Fruit fly (Drosophila melanogaster) whole organism, embryonic: ENCODE results near the gene CG31549.

Experiments used
- Atf3 ChIP-seq: fragments of 200-800 bp; sonication (Bioruptor generic); optimal IDR thresholded peaks from 3 replicates; lab custom pipeline; 2016; ENCODE audit warnings: missing biosample characterization, missing genetic modification characterization
- CG10147 ChIP-seq: fragments of 200-800 bp; sonication (Bioruptor generic); optimal IDR thresholded peaks from 2 replicates; lab custom pipeline; 2019; ENCODE audit warnings: missing biosample characterization, mild to moderate bottlenecking, missing genetic modification characterization, moderate library complexity
- CG10543 ChIP-seq: fragments of 200-800 bp; sonication (Bioruptor generic); optimal IDR thresholded peaks from 3 replicates; lab custom pipeline; 2017; ENCODE audit warnings: missing biosample characterization, mild to moderate bottlenecking, missing genetic modification characterization, moderate library complexity
- CG10654 ChIP-seq: fragments of 200-800 bp; sonication (Bioruptor generic); optimal IDR thresholded peaks from 2 replicates; lab custom pipeline; 2016; ENCODE audit warnings: missing biosample characterization, missing genetic modification characterization
- CG12155 ChIP-seq: fragments of 200-800 bp; sonication (Bioruptor generic); optimal IDR thresholded peaks from 3 replicates; lab custom pipeline; 2016; ENCODE audit warnings: missing biosample characterization, missing genetic modification characterization
- CG12236 ChIP-seq: fragments of 200-800 bp; sonication (Bioruptor generic); optimal IDR thresholded peaks from 2 replicates; lab custom pipeline; 2016; ENCODE audit warnings: missing biosample characterization, missing genetic modification characterization
- CG12744 ChIP-seq: fragments of 200-800 bp; sonication (Bioruptor generic); optimal IDR thresholded peaks from 2 replicates; lab custom pipeline; 2016; ENCODE audit warnings: missing biosample characterization, missing genetic modification characterization
- CG14860 ChIP-seq: fragments of 200-800 bp; sonication (Bioruptor generic); IDR thresholded peaks from 3 replicates; pipeline ENCODE4 v1.3.6; 2022; ENCODE audit warnings: missing biosample characterization, missing genetic modification characterization; ENCODE audit not compliant: partially characterized antibody
- CG16863 ChIP-seq: fragments of 200-800 bp; sonication (Bioruptor generic); optimal IDR thresholded peaks from 3 replicates; lab custom pipeline; 2016; ENCODE audit warnings: missing biosample characterization, missing genetic modification characterization
- CG17359 ChIP-seq: fragments of 200-800 bp; sonication (Bioruptor generic); optimal IDR thresholded peaks from 3 replicates; lab custom pipeline; 2018; ENCODE audit warnings: missing biosample characterization, mild to moderate bottlenecking, missing genetic modification characterization, moderate library complexity
- CG2712 ChIP-seq: fragments of 200-800 bp; optimal IDR thresholded peaks from 3 replicates; lab custom pipeline; 2019; ENCODE audit warnings: missing biosample characterization, mild to moderate bottlenecking, missing genetic modification characterization, moderate library complexity
- CG31441 ChIP-seq: fragments of 200-800 bp; sonication (Bioruptor generic); IDR thresholded peaks from 2 replicates; pipeline ENCODE4 v1.3.6; 2022; ENCODE audit warnings: missing biosample characterization, missing genetic modification characterization
- CG34224 ChIP-seq: fragments of 200-800 bp; sonication (Bioruptor generic); IDR thresholded peaks from 3 replicates; pipeline ENCODE4 v1.3.6; 2022; ENCODE audit warnings: missing biosample characterization, missing genetic modification characterization; ENCODE audit not compliant: partially characterized antibody
- CG43689 ChIP-seq: fragments of 200-800 bp; sonication (Bioruptor generic); IDR thresholded peaks from 2 replicates; pipeline ENCODE4 v1.3.6; 2022; ENCODE audit warnings: missing biosample characterization, missing genetic modification characterization
- CG6765 ChIP-seq: fragments of 200-800 bp; sonication (Bioruptor generic); optimal IDR thresholded peaks from 3 replicates; lab custom pipeline; 2017; ENCODE audit warnings: missing biosample characterization, mild to moderate bottlenecking, missing genetic modification characterization
- CG6854 ChIP-seq: fragments of 200-800 bp; sonication (Bioruptor generic); optimal IDR thresholded peaks from 3 replicates; lab custom pipeline; 2017; ENCODE audit warnings: missing biosample characterization, mild to moderate bottlenecking, missing genetic modification characterization
- CG8944 ChIP-seq: fragments of 200-800 bp; sonication (Bioruptor generic); optimal IDR thresholded peaks from 3 replicates; lab custom pipeline; 2016; ENCODE audit warnings: missing biosample characterization, missing genetic modification characterization
- CG9215 ChIP-seq: fragments of 200-800 bp; sonication (Bioruptor generic); IDR thresholded peaks from 2 replicates; pipeline ENCODE4 v1.3.6; 2022; ENCODE audit warnings: missing biosample characterization, missing genetic modification characterization
- ERR ChIP-seq: fragments of 200-800 bp; sonication (Bioruptor generic); optimal IDR thresholded peaks from 2 replicates; lab custom pipeline; 2016; ENCODE audit warnings: missing biosample characterization, missing genetic modification characterization
- HLH4C ChIP-seq: fragments of 200-800 bp; sonication (Bioruptor generic); IDR thresholded peaks from 3 replicates; pipeline ENCODE4 v1.3.6; 2022; ENCODE audit warnings: missing biosample characterization, missing genetic modification characterization; ENCODE audit not compliant: partially characterized antibody
- Hand ChIP-seq: fragments of 200-800 bp; sonication (Bioruptor generic); optimal IDR thresholded peaks from 2 replicates; lab custom pipeline; 2017; ENCODE audit warnings: mild to moderate bottlenecking, missing biosample characterization, missing genetic modification reagents, missing genetic modification characterization
- MESR4 ChIP-seq: fragments of 200-800 bp; sonication (Bioruptor generic); optimal IDR thresholded peaks from 2 replicates; lab custom pipeline; 2018; ENCODE audit warnings: missing biosample characterization, mild to moderate bottlenecking, missing genetic modification characterization, moderate library complexity
- Max ChIP-seq: fragments of 200-800 bp; sonication (Bioruptor generic); optimal IDR thresholded peaks from 2 replicates; lab custom pipeline; 2016; ENCODE audit warnings: missing biosample characterization, mild to moderate bottlenecking, missing genetic modification characterization
- Scr ChIP-seq: fragments of 200-800 bp; sonication (Bioruptor generic); IDR thresholded peaks from 2 replicates; pipeline ENCODE4 v1.3.6; 2022; ENCODE audit warnings: missing biosample characterization, missing genetic modification characterization; ENCODE audit not compliant: partially characterized antibody
- Spps ChIP-seq: fragments of 200-800 bp; sonication (Bioruptor generic); optimal IDR thresholded peaks from 2 replicates; lab custom pipeline; 2018; ENCODE audit warnings: missing biosample characterization, mild to moderate bottlenecking, missing genetic modification characterization
- Sry-δ ChIP-seq: fragments of 200-800 bp; sonication (Bioruptor generic); optimal IDR thresholded peaks from 2 replicates; lab custom pipeline; 2016; ENCODE audit warnings: missing biosample characterization, missing genetic modification characterization
- TFAM ChIP-seq: fragments of 200-800 bp; sonication (Bioruptor generic); optimal IDR thresholded peaks from 2 replicates; lab custom pipeline; 2017; ENCODE audit warnings: missing biosample characterization, missing genetic modification characterization, inconsistent platforms
- Vsx1 ChIP-seq: fragments of 200-800 bp; sonication (Bioruptor generic); optimal IDR thresholded peaks from 2 replicates; lab custom pipeline; 2017; ENCODE audit warnings: missing biosample characterization, mild to moderate bottlenecking, missing genetic modification characterization, missing genetic modification reagents
- YL-1 ChIP-seq: fragments of 200-800 bp; sonication (Bioruptor generic); optimal IDR thresholded peaks from 3 replicates; lab custom pipeline; 2017; ENCODE audit warnings: missing biosample characterization, mild to moderate bottlenecking, missing genetic modification characterization
- bowl ChIP-seq: fragments of 200-800 bp; sonication (Bioruptor generic); IDR thresholded peaks from 2 replicates; pipeline ENCODE4 v1.3.6; 2022; ENCODE audit warnings: missing biosample characterization, missing genetic modification characterization
- cas ChIP-seq: fragments of 200-800 bp; sonication (Bioruptor generic); IDR thresholded peaks from 2 replicates; pipeline ENCODE4 v1.3.6; 2022; ENCODE audit warnings: missing biosample characterization, missing genetic modification characterization
- crp ChIP-seq, 2 experiments: fragments of 200-800 bp; sonication (Bioruptor generic); optimal IDR thresholded peaks; 2 replicates in 1 of 2; 3 replicates in 1 of 2; lab custom pipeline; 2017; ENCODE audit warnings: missing biosample characterization in 2 of 2, missing genetic modification characterization in 2 of 2, mild to moderate bottlenecking in 1 of 2, moderate library complexity in 1 of 2
- dan ChIP-seq: fragments of 200-800 bp; sonication (Bioruptor generic); IDR thresholded peaks from 2 replicates; pipeline ENCODE4 v1.3.6; 2022; ENCODE audit warnings: missing biosample characterization, missing genetic modification characterization
- disco-r ChIP-seq: fragments of 200-800 bp; sonication (Bioruptor generic); optimal IDR thresholded peaks from 2 replicates; lab custom pipeline; 2016; ENCODE audit warnings: missing biosample characterization, missing genetic modification characterization
- gsb-n ChIP-seq: fragments of 200-800 bp; sonication (Bioruptor generic); optimal IDR thresholded peaks from 3 replicates; lab custom pipeline; 2018; ENCODE audit warnings: missing biosample characterization, mild to moderate bottlenecking, missing genetic modification characterization
- ham ChIP-seq: fragments of 200-800 bp; sonication (Bioruptor generic); IDR thresholded peaks from 2 replicates; pipeline ENCODE4 v1.3.6; 2022; ENCODE audit warnings: missing biosample characterization, missing genetic modification characterization
- hth ChIP-seq: fragments of >200 bp; optimal IDR thresholded peaks from 2 replicates; lab custom pipeline; 2017; ENCODE audit warnings: inconsistent platforms
- inv ChIP-seq: fragments of 200-800 bp; sonication (Bioruptor generic); IDR thresholded peaks from 2 replicates; pipeline ENCODE4 v1.3.6; 2022; ENCODE audit warnings: missing biosample characterization, missing genetic modification characterization; ENCODE audit not compliant: partially characterized antibody
- ken ChIP-seq: fragments of 200-800 bp; sonication (Bioruptor generic); IDR thresholded peaks from 3 replicates; pipeline ENCODE4 v1.3.6; 2022; ENCODE audit warnings: missing biosample characterization, missing genetic modification characterization
- knrl ChIP-seq: fragments of 200-800 bp; sonication (Bioruptor generic); IDR thresholded peaks from 3 replicates; pipeline ENCODE4 v1.3.6; 2022; ENCODE audit warnings: missing biosample characterization, missing genetic modification characterization; ENCODE audit not compliant: partially characterized antibody
- nmo ChIP-seq: fragments of 200-800 bp; sonication (Bioruptor generic); optimal IDR thresholded peaks from 2 replicates; lab custom pipeline; 2018; ENCODE audit warnings: missing biosample characterization, mild to moderate bottlenecking, missing genetic modification characterization, moderate library complexity
- pum ChIP-seq: fragments of 200-800 bp; sonication (Bioruptor generic); optimal IDR thresholded peaks from 2 replicates; lab custom pipeline; 2016; ENCODE audit warnings: missing biosample characterization, missing genetic modification characterization
- run ChIP-seq: fragments of 200-800 bp; sonication (Bioruptor generic); optimal IDR thresholded peaks from 3 replicates; lab custom pipeline; 2018; ENCODE audit warnings: missing biosample characterization, mild to moderate bottlenecking, missing genetic modification characterization
- sima ChIP-seq: fragments of 200-800 bp; sonication (Bioruptor generic); optimal IDR thresholded peaks from 2 replicates; lab custom pipeline; 2016; ENCODE audit warnings: missing biosample characterization, missing genetic modification characterization
- sisA ChIP-seq: fragments of 200-800 bp; sonication (Bioruptor generic); IDR thresholded peaks from 2 replicates; pipeline ENCODE4 v1.3.6; 2022; ENCODE audit warnings: missing biosample characterization, missing genetic modification characterization
- slou ChIP-seq: fragments of 200-800 bp; sonication (Bioruptor generic); optimal IDR thresholded peaks from 3 replicates; lab custom pipeline; 2016; ENCODE audit warnings: missing biosample characterization, missing genetic modification characterization
- sug ChIP-seq: fragments of 200-800 bp; optimal IDR thresholded peaks from 2 replicates; lab custom pipeline; 2019; ENCODE audit warnings: missing biosample characterization, mild to moderate bottlenecking, missing genetic modification characterization, moderate library complexity
- toy ChIP-seq: fragments of 200-800 bp; sonication (Bioruptor generic); IDR thresholded peaks from 2 replicates; pipeline ENCODE4 v1.3.6; 2022; ENCODE audit warnings: missing biosample characterization, missing genetic modification characterization
- trh ChIP-seq: fragments of 200-800 bp; sonication (Bioruptor generic); optimal IDR thresholded peaks from 2 replicates; lab custom pipeline; 2016; ENCODE audit warnings: missing biosample characterization, missing genetic modification characterization
- tx ChIP-seq: fragments of 200-800 bp; sonication (Bioruptor generic); optimal IDR thresholded peaks from 2 replicates; lab custom pipeline; 2016; ENCODE audit warnings: missing biosample characterization, missing genetic modification characterization
- z ChIP-seq: fragments of 200-800 bp; sonication (Bioruptor generic); IDR thresholded peaks from 3 replicates; pipeline ENCODE4 v1.3.6; 2022; ENCODE audit warnings: missing biosample characterization, missing genetic modification characterization

CG31549 gene

dm6 chr3R:5587863-5588519 is 44.0 kb upstream of the CG31549 start, which contains the start of gene CG2926 (continued):
- TF ChIP-seq YL-1: peak; percentile 86
- TF ChIP-seq Max: no peak
- no peak for TF ChIP-seq CG17359 (tag; lab: Kevin White, UChicago)
- no peak for TF ChIP-seq hth
- TF ChIP-seq CG9215 (GFP tag; lab: Robert Waterston, UW): no peak
- no peak for TF ChIP-seq CG31441 (GFP tag; lab: Robert Waterston, UW)
- TF ChIP-seq dan (GFP tag; lab: Robert Waterston, UW): no peak
- no peak for TF ChIP-seq toy (GFP tag; lab: Robert Waterston, UW)
- peak; percentile 84 for TF ChIP-seq inv (GFP tag; lab: Robert Waterston, UW)
- peak; percentile 16 for TF ChIP-seq slou
- TF ChIP-seq CG34224 (GFP tag; lab: Robert Waterston, UW): peak; percentile 80
- no peak for TF ChIP-seq Hand (GFP tag; lab: Kevin White, UChicago)
- TF ChIP-seq CG14860: peak; percentile 85
- TF ChIP-seq knrl (GFP tag; lab: Robert Waterston, UW): peak; percentile 89
- no peak for TF ChIP-seq sisA (GFP tag; lab: Robert Waterston, UW)
- TF ChIP-seq sima: no peak
- no peak for TF ChIP-seq run (tag; lab: Kevin White, UChicago)
- TF ChIP-seq CG12236 (GFP tag; lab: Kevin White, UChicago): no peak
- no peak for TF ChIP-seq sug (tag; lab: Kevin White, UChicago)
- no peak for TF ChIP-seq gsb-n (tag; lab: Kevin White, UChicago)
- no peak for TF ChIP-seq CG12744 (GFP tag; lab: Kevin White, UChicago)
- peak; percentile 17 for TF ChIP-seq pum (GFP tag; lab: Kevin White, UChicago)
- no peak for TF ChIP-seq CG16863 (GFP tag; lab: Kevin White, UChicago)
- TF ChIP-seq disco-r (GFP tag; lab: Kevin White, UChicago): no peak
- TF ChIP-seq CG8944 (GFP tag; lab: Kevin White, UChicago): peak; percentile 9
- TF ChIP-seq Spps: no peak
- no peak for TF ChIP-seq Vsx1
- TF ChIP-seq CG2712: no peak
- TF ChIP-seq MESR4: peak; percentile 94
- TF ChIP-seq ken (GFP tag; lab: Robert Waterston, UW): no peak
- TF ChIP-seq CG10654 (GFP tag; lab: Kevin White, UChicago): peak; percentile 27
- no peak for TF ChIP-seq CG10543 (GFP tag; lab: Kevin White, UChicago)
- no peak for TF ChIP-seq trh (GFP tag; lab: Kevin White, UChicago)
- TF ChIP-seq cas: no peak
- TF ChIP-seq ERR (GFP tag; lab: Kevin White, UChicago): no peak
- TF ChIP-seq HLH4C (GFP tag; lab: Robert Waterston, UW): peak; percentile 84
- peak; percentile 96 for TF ChIP-seq Sry-δ (GFP tag; lab: Kevin White, UChicago)
- TF ChIP-seq Atf3 (GFP tag; lab: Kevin White, UChicago): no peak
- no peak for TF ChIP-seq bowl
- TF ChIP-seq CG12155: peak; percentile 66
- no peak for TF ChIP-seq CG6765 (GFP tag; lab: Kevin White, UChicago)
- peak; percentile 37 for TF ChIP-seq nmo (GFP tag; lab: Kevin White, UChicago)
- TF ChIP-seq Scr: peak; percentile 89
- TF ChIP-seq CG6854 (GFP tag; lab: Kevin White, UChicago): no peak
- TF ChIP-seq crp (GFP tag; optimal IDR thresholded peaks at IDR 0.05; lab: Kevin White, UChicago): peak in 1 of 2 experiments; percentile 33
- TF ChIP-seq TFAM: no peak
- TF ChIP-seq ham: no peak
- no peak for TF ChIP-seq z (GFP tag; lab: Robert Waterston, UW)
- no peak for TF ChIP-seq CG43689 (GFP tag; lab: Robert Waterston, UW)
- TF ChIP-seq tx (GFP tag; lab: Kevin White, UChicago): peak; percentile 13
- TF ChIP-seq CG10147 (GFP tag; lab: Kevin White, UChicago): no peak
